Fruit fly (Drosophila melanogaster): ENCODE measurements around the gene RpS19b.

The RpS19b gene

DNA sequence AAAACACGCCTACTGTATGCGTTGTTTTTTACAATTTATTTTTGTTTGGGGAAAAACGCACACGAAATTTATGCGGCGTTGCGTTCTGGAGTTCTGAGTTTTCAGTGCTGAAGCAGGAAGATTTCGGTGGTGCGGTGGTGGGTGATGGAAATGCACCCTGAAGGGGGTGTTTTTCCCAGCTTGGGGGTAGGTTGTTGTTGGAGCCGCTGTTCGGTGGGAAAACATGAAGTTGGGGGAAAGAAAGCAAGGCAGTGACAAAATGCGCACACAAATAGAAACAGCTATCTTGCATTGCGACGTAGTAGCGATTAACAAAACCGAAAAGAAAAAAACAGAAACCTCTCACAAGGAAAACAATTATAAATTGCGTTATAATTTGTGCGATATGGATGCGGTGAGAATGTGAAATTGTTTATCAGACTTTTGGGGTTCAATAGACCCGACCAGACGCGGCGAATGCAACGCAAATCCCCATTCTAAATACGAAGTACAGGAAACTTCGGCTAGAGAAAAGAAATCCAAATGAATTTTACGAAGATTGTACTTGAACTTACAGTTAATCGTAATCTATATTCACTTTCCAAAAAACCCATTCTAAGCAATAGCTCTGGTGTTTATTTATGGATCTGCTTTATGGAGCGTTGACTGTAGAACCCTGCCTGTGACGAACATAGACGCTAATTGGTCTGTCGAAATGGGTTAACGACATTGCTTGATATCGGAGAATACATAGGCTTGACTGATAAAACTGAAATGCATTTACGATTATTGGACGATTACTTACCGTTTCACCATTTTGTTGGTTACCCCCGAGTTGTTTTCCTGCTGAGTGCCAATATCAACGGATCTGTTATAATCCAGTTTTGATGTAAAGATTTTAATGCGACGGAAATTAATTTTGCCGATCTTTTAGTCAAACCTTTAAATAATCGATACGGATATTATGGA lies 44.8 kb downstream of the RpS19b start (continued):
- TF ChIP-seq btn (GFP tag; optimal IDR thresholded peaks at IDR 0.05) (no peak), H2.0 (GFP tag; IDR thresholded peaks at IDR 0.05) (no peak), Ptx1 (GFP tag; IDR thresholded peaks at IDR 0.05) (peak; percentile 24; the same call in 1 of the 2 replicates), fru (optimal IDR thresholded peaks at IDR 0.05) (no peak), sim (GFP tag; IDR thresholded peaks at IDR 0.05) (no peak), en (GFP tag; optimal IDR thresholded peaks at IDR 0.05) (peak; percentile 8), B-H1 (GFP tag; IDR thresholded peaks at IDR 0.05) (no peak), Lhr (GFP tag; optimal IDR thresholded peaks at IDR 0.05) (no peak), CG31224 (GFP tag; IDR thresholded peaks at IDR 0.05) (no peak), unpg (GFP tag; optimal IDR thresholded peaks at IDR 0.05) (peak; percentile 32), CG11695 (GFP tag; IDR thresholded peaks at IDR 0.05) (no peak), CrebB (tag; optimal IDR thresholded peaks at IDR 0.05) (no peak), CG10979 (tag; optimal IDR thresholded peaks at IDR 0.05) (peak; percentile 30), gem (tag; optimal IDR thresholded peaks at IDR 0.05) (peak; percentile 57), CG6272 (GFP tag; IDR thresholded peaks at IDR 0.05) (no peak), h (optimal IDR thresholded peaks at IDR 0.05) (no peak), CG3726 (GFP tag; IDR thresholded peaks at IDR 0.05) (no peak), zen (tag; optimal IDR thresholded peaks at IDR 0.05) (no peak), z (GFP tag; IDR thresholded peaks at IDR 0.05) (no peak), vfl (GFP tag; optimal IDR thresholded peaks at IDR 0.05) (no peak), Sox100B (GFP tag; optimal IDR thresholded peaks at IDR 0.05) (no peak), CG1602 (GFP tag; optimal IDR thresholded peaks at IDR 0.05) (peak; percentile 8), odd (GFP tag; optimal IDR thresholded peaks at IDR 0.05) (no peak), Med (GFP tag) (peak; percentile 88), peb (GFP tag; IDR thresholded peaks at IDR 0.05) (peak; percentile 14; the same call in 1 of the 2 replicates), trem (tag; optimal IDR thresholded peaks at IDR 0.05) (no peak), pita (GFP tag; optimal IDR thresholded peaks at IDR 0.05) (no peak), Blimp-1 (GFP tag; optimal IDR thresholded peaks at IDR 0.05) (peak; percentile 35), CG16863 (GFP tag; optimal IDR thresholded peaks at IDR 0.05) (no peak), Fer2 (tag; optimal IDR thresholded peaks at IDR 0.05) (no peak), fd64A (GFP tag; optimal IDR thresholded peaks at IDR 0.05) (no peak), Xbp1 (GFP tag; optimal IDR thresholded peaks at IDR 0.05) (peak; percentile 33), Hr78 (GFP tag; optimal IDR thresholded peaks at IDR 0.05) (no peak), sisA (GFP tag; IDR thresholded peaks at IDR 0.05) (peak; percentile 34; the same call in 1 of the 2 replicates), Oli (tag; optimal IDR thresholded peaks at IDR 0.05) (peak; percentile 48), CG10654 (GFP tag; optimal IDR thresholded peaks at IDR 0.05) (no peak), Ada2b (GFP tag; IDR thresholded peaks at IDR 0.05) (peak; percentile 40), CG14441 (GFP tag; IDR thresholded peaks at IDR 0.05) (0 out of 2 replicates have a peak, but pooled peaks have one; percentile 20), Dp (GFP tag; optimal IDR thresholded peaks at IDR 0.05) (no peak), Lpt (GFP tag; optimal IDR thresholded peaks at IDR 0.05) (no peak), fd96Cb (tag; optimal IDR thresholded peaks at IDR 0.05) (peak; percentile 21), grau (tag; optimal IDR thresholded peaks at IDR 0.05) (peak; percentile 90), pzg (GFP tag; optimal IDR thresholded peaks at IDR 0.05) (no peak), CG16815 (GFP tag; optimal IDR thresholded peaks at IDR 0.05) (no peak), CG18476 (GFP tag; optimal IDR thresholded peaks at IDR 0.05) (no peak), CG2120 (GFP tag; optimal IDR thresholded peaks at IDR 0.05) (no peak), vvl (GFP tag; IDR thresholded peaks at IDR 0.05) (peak; percentile 37; the same call in 1 of the 2 replicates), onecut (GFP tag; IDR thresholded peaks at IDR 0.05) (peak; percentile 25), CG14860 (GFP tag; IDR thresholded peaks at IDR 0.05; ENCODE audit: partially characterized antibody) (no peak), fd102C (GFP tag; optimal IDR thresholded peaks at IDR 0.05) (no peak)
